Fruit fly (Drosophila melanogaster): ENCODE results near the gene CG33093.

- TF ChIP-seq CG8478 (optimal IDR thresholded peaks at IDR 0.05): no peak
- TF ChIP-seq usp (GFP tag; optimal IDR thresholded peaks at IDR 0.05): no peak
- no peak for TF ChIP-seq pan (optimal IDR thresholded peaks at IDR 0.05)
- TF ChIP-seq psq (optimal IDR thresholded peaks at IDR 0.05): no peak
- no peak for TF ChIP-seq Dll (optimal IDR thresholded peaks at IDR 0.05)
- TF ChIP-seq EcR (GFP tag; optimal IDR thresholded peaks at IDR 0.05): no peak
Observed at dm6 chr3R:22533973-22534931, 2.5 kb upstream of the CG33093 start.

Data from whole organism.